Worm (Caenorhabditis elegans): Measurements from ENCODE around the gene F28C6.9.

- no peak for TF ChIP-seq mdl-1 (tag; optimal IDR thresholded peaks at IDR 0.05)
- TF ChIP-seq snpc-4 (tag; optimal IDR thresholded peaks at IDR 0.05) = no peak
- no peak for TF ChIP-seq nhr-25 (tag; optimal IDR thresholded peaks at IDR 0.05)
- no peak for TF ChIP-seq pha-4 (tag; optimal IDR thresholded peaks at IDR 0.05)
- no peak for TF ChIP-seq egl-27 (tag; optimal IDR thresholded peaks at IDR 0.05)
- TF ChIP-seq lin-39 (tag; optimal IDR thresholded peaks at IDR 0.05) = no peak
- TF ChIP-seq nhr-77 (tag; optimal IDR thresholded peaks at IDR 0.05) = no peak
- TF ChIP-seq ztf-11 (tag; optimal IDR thresholded peaks at IDR 0.05) = no peak
- no peak for TF ChIP-seq unc-62 (GFP tag; optimal IDR thresholded peaks at IDR 0.05)
These were observed 24.9 kb downstream of the F28C6.9 start, which contains the start of gene F54C9.11 for ce11 chrII:8585036-8585627.
